Worm (Caenorhabditis elegans): ENCODE results near the gene F57A8.6.
A peak's percentile ranks its signal among the peaks of the same experiment; 100 is the strongest.

Gene F57A8.6

DNA sequence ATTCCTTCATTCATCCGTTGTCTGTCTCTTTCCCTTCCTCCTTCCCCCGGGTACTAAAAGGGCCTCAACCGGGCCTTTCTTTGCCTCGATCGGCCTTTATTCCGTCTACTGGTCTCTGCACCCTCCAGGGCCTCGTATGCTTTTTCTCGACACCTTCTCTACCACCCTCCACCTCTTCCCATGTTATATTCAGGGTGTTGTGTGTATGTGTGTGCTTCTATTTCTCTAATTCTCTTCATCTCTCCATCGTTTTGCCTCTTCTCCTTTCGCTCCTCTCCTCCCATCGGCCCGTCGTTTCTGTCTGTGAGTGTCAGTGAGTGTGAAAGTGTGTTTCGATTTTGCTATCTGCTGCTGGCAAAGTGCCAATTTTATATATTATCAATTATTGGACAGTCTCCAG, 33.9 kb downstream of the F57A8.6 start (continued):
- TF ChIP-seq aly-2 (tag; optimal IDR thresholded peaks at IDR 0.05), result no peak
- peak; percentile 73 for TF ChIP-seq crh-2 (tag; optimal IDR thresholded peaks at IDR 0.05)
- TF ChIP-seq ZK546.5 (tag; optimal IDR thresholded peaks at IDR 0.05), result no peak
- no peak for TF ChIP-seq unc-39 (tag; optimal IDR thresholded peaks at IDR 0.05)
- TF ChIP-seq dmd-4 (tag; optimal IDR thresholded peaks at IDR 0.05), result no peak
- peak; percentile 6 for TF ChIP-seq blmp-1 (tag; optimal IDR thresholded peaks at IDR 0.05; ENCODE audit: insufficient read depth)
- peak; percentile 82 for TF ChIP-seq F13H6.1 (tag; optimal IDR thresholded peaks at IDR 0.05)
- TF ChIP-seq ztf-11 (tag; optimal IDR thresholded peaks at IDR 0.05), result no peak
- TF ChIP-seq elt-1 (tag; optimal IDR thresholded peaks at IDR 0.05), result no peak
- TF ChIP-seq nhr-237 (tag; optimal IDR thresholded peaks at IDR 0.05), result no peak
- peak; percentile 81 for TF ChIP-seq fos-1 (tag; optimal IDR thresholded peaks at IDR 0.05)
- no peak for TF ChIP-seq unc-62 (GFP tag; optimal IDR thresholded peaks at IDR 0.05)
- TF ChIP-seq nhr-21 (tag; optimal IDR thresholded peaks at IDR 0.05), result peak; percentile 11
- TF ChIP-seq C34F6.9 (tag; optimal IDR thresholded peaks at IDR 0.05), result peak; percentile 75
- no peak for TF ChIP-seq ceh-82 (tag; optimal IDR thresholded peaks at IDR 0.05)
- TF ChIP-seq nhr-12 (tag; optimal IDR thresholded peaks at IDR 0.05), result no peak
- TF ChIP-seq nhr-129 (tag; optimal IDR thresholded peaks at IDR 0.05), result peak; percentile 84
- TF ChIP-seq alr-1 (tag; optimal IDR thresholded peaks at IDR 0.05), result no peak
- peak; percentile 11 for TF ChIP-seq snpc-4 (tag; optimal IDR thresholded peaks at IDR 0.05)
- TF ChIP-seq mdl-1 (tag; optimal IDR thresholded peaks at IDR 0.05), result peak in 1 of 2 experiments; percentile 6
- peak; percentile 27 for TF ChIP-seq nhr-6 (tag; optimal IDR thresholded peaks at IDR 0.05)

DNA sequence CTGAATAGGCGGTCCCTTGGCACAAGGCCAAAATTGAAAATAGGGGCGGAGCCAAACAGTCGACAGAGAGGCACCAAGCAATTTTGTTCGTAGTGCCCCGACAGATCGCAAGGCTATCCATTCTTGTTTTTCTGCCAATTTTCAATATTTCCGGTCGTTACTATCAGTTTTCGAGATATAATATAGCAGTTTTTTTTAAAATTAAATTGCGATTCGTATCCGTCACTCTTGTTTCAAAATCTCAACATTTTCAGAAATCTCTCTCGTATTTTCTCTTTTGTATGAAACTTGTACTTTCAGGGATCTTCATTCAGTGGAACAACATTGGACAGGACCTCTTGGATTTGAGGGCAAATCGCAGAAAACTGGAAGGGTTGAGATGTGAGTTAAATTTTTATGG, 36.7 kb downstream of the F57A8.6 start, which contains the start of gene F57A8.1:
F57A8.1 (plus strand) TSS at position 301 of the 400 bp plus-strand sequence.
- TF ChIP-seq nhr-11 (tag; optimal IDR thresholded peaks at IDR 0.05), result no peak
- no peak for TF ChIP-seq ceh-82 (tag; optimal IDR thresholded peaks at IDR 0.05)

DNA sequence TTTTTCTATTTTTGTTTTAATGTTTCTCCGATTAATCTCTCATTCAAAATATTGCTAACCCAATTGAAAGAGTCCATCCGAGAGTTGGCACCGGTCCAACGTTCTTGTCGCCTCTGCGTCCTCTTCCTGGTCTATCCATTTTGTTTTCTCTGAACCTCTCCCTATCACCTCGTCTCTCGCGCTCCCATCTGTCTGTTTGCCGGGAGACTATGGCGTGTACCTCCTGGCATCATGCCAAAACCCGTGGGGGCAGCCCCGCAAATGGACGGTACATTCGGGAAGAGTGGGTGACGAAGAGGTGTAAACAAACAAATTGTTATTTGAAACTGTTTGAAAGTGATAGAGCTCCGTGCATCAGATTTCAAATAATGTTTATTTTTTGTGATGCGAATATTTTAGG, 37.4 kb downstream of the F57A8.6 start, which contains the start of gene T06E8.2:
T06E8.2 (minus strand) TSS at position 139 of the 400 bp plus-strand sequence.
- TF ChIP-seq sma-9 (GFP tag; optimal IDR thresholded peaks at IDR 0.05) (peak; percentile 84), sma-9 (tag; optimal IDR thresholded peaks at IDR 0.05) (no peak), aly-2 (tag; optimal IDR thresholded peaks at IDR 0.05) (no peak), nhr-6 (tag; optimal IDR thresholded peaks at IDR 0.05) (no peak), peb-1 (tag; optimal IDR thresholded peaks at IDR 0.05) (peak; percentile 41), unc-39 (tag; optimal IDR thresholded peaks at IDR 0.05) (no peak), nhr-11 (tag; optimal IDR thresholded peaks at IDR 0.05) (no peak), crh-2 (tag; optimal IDR thresholded peaks at IDR 0.05) (no peak), ztf-11 (tag; optimal IDR thresholded peaks at IDR 0.05) (no peak), ztf-4 (tag; optimal IDR thresholded peaks at IDR 0.05) (no peak), F13H6.1 (tag; optimal IDR thresholded peaks at IDR 0.05) (peak; percentile 85), mbf-1 (tag; optimal IDR thresholded peaks at IDR 0.05) (no peak), nhr-129 (tag; optimal IDR thresholded peaks at IDR 0.05) (peak; percentile 66), sem-4 (tag; optimal IDR thresholded peaks at IDR 0.05) (peak; percentile 27), egl-27 (tag; optimal IDR thresholded peaks at IDR 0.05) (peak; percentile 53), nhr-12 (tag; optimal IDR thresholded peaks at IDR 0.05) (no peak), nhr-23 (tag; optimal IDR thresholded peaks at IDR 0.05) (no peak), ama-1 (optimal IDR thresholded peaks at IDR 0.05) (no peak), lsy-2 (tag; optimal IDR thresholded peaks at IDR 0.05) (peak in 1 of 2 experiments; percentile 69), snpc-4 (tag; optimal IDR thresholded peaks at IDR 0.05) (peak; percentile 33), unc-55 (GFP tag; optimal IDR thresholded peaks at IDR 0.05) (no peak), C34F6.9 (tag; optimal IDR thresholded peaks at IDR 0.05) (peak; percentile 50), sma-3 (GFP tag; optimal IDR thresholded peaks at IDR 0.05) (peak; percentile 43), mdl-1 (tag; optimal IDR thresholded peaks at IDR 0.05) (no peak), nhr-25 (tag; optimal IDR thresholded peaks at IDR 0.05) (peak; percentile 7)

DNA sequence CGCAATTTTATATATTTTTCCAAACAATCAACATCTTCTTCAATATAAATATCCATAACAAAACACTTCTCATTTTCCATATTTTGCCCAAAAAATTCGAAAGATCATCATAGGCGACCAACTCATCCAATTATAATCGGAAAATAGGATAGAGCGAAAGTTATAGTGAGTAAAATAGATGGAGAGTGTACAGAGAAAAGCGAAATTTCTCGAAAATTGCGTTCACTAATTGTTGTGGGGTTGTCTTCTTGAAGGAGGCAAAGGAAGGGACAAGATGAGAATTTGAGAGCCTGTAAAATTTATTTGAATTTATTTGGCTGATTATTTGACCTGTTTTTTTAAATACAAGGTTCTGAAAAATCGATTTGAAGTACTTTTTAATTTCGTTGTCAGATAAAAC, 38.1 kb downstream of the F57A8.6 start:
- TF ChIP-seq blmp-1 (tag; optimal IDR thresholded peaks at IDR 0.05; ENCODE audit: insufficient read depth) (peak; percentile 32), elt-3 (tag; optimal IDR thresholded peaks at IDR 0.05) (no peak), egl-27 (tag; optimal IDR thresholded peaks at IDR 0.05) (no peak), nhr-11 (tag; optimal IDR thresholded peaks at IDR 0.05) (no peak), lsy-2 (tag; optimal IDR thresholded peaks at IDR 0.05) (peak in 1 of 2 experiments; percentile 17), zag-1 (tag; optimal IDR thresholded peaks at IDR 0.05) (no peak), R02D3.7 (tag; optimal IDR thresholded peaks at IDR 0.05) (no peak), snpc-4 (tag; optimal IDR thresholded peaks at IDR 0.05) (no peak), nhr-25 (tag; optimal IDR thresholded peaks at IDR 0.05) (peak; percentile 55), nhr-21 (tag; optimal IDR thresholded peaks at IDR 0.05) (no peak), elt-1 (tag; optimal IDR thresholded peaks at IDR 0.05) (no peak)
